ENCODE assay signal across 4 worm cellular contexts in the genomic region with DNA sequence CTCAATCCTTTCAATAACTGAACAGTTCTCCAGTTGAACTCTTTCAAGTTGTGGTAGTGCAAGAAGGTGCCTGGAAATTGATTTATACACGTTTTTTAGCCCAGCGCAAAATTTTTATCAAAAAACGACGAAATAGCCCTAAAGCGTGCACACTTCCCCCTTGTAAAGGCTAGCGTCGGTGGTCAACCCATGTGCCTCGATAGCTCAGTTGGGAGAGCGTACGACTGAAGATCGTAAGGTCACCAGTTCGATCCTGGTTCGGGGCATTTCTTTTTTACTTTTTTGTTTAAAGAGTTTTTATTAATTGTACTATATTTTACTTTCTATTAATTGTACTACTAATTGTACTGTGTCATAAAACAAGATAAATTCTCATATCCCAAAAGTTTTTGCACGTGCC.
A peak's percentile ranks its signal among the peaks of the same experiment; 100 is the strongest.
TF ChIP-seq lines count a peak whose summit lies in the region.

No protein-coding gene starts in this region.

TF ChIP-seq in whole organism, L2 larva, 48 proteins besides CTCF, POLR2A, EP300 and RAD21 (continues in another document):
- TF ChIP-seq sem-4 (tag; optimal IDR thresholded peaks at IDR 0.05; lab: Kevin White, UChicago) (no peak), nhr-11 (tag; optimal IDR thresholded peaks at IDR 0.05; lab: Kevin White, UChicago) (no peak), ceh-82 (tag; optimal IDR thresholded peaks at IDR 0.05; lab: Kevin White, UChicago) (no peak), elt-1 (tag; optimal IDR thresholded peaks at IDR 0.05; lab: Kevin White, UChicago) (no peak), ama-1 (optimal IDR thresholded peaks at IDR 0.05; lab: Kevin White, UChicago) (no peak), sma-3 (GFP tag; optimal IDR thresholded peaks at IDR 0.05; lab: Kevin White, UChicago) (peak; percentile 11), C34F6.9 (tag; optimal IDR thresholded peaks at IDR 0.05; lab: Kevin White, UChicago) (peak; percentile 28), F13H6.1 (tag; optimal IDR thresholded peaks at IDR 0.05; lab: Kevin White, UChicago) (no peak), skn-1 (tag; optimal IDR thresholded peaks at IDR 0.05; lab: Kevin White, UChicago) (no peak), blmp-1 (tag; optimal IDR thresholded peaks at IDR 0.05; lab: Kevin White, UChicago; ENCODE audit: insufficient read depth) (no peak), gmeb-1 (tag; optimal IDR thresholded peaks at IDR 0.05; lab: Kevin White, UChicago) (peak; percentile 40), nhr-129 (tag; optimal IDR thresholded peaks at IDR 0.05; lab: Kevin White, UChicago) (peak; percentile 41), sma-9 (GFP tag; optimal IDR thresholded peaks at IDR 0.05; lab: Kevin White, UChicago) (peak; percentile 11), sma-9 (tag; optimal IDR thresholded peaks at IDR 0.05; lab: Kevin White, UChicago) (no peak), Y55F3AM.14 (GFP tag; optimal IDR thresholded peaks at IDR 0.05; lab: Kevin White, UChicago) (no peak), nhr-10 (tag; optimal IDR thresholded peaks at IDR 0.05; lab: Kevin White, UChicago) (no peak), lin-13 (GFP tag; optimal IDR thresholded peaks at IDR 0.05; lab: Kevin White, UChicago) (no peak), unc-55 (GFP tag; optimal IDR thresholded peaks at IDR 0.05; lab: Kevin White, UChicago) (peak; percentile 22), fos-1 (tag; optimal IDR thresholded peaks at IDR 0.05; lab: Kevin White, UChicago) (peak; percentile 32), lin-11 (tag; optimal IDR thresholded peaks at IDR 0.05; lab: Kevin White, UChicago) (no peak), ztf-4 (tag; optimal IDR thresholded peaks at IDR 0.05; lab: Kevin White, UChicago) (no peak), nhr-237 (tag; optimal IDR thresholded peaks at IDR 0.05; lab: Kevin White, UChicago) (no peak), unc-62 (GFP tag; optimal IDR thresholded peaks at IDR 0.05; lab: Kevin White, UChicago) (no peak)

TF ChIP-seq in whole organism, L4 larva, 104 proteins besides CTCF, POLR2A, EP300 and RAD21 (continues in another document):
- peak; percentile 24 for TF ChIP-seq duxl-1 (tag; optimal IDR thresholded peaks at IDR 0.05; lab: Kevin White, UChicago; ENCODE audit: poor library complexity)
- TF ChIP-seq tag-97 (GFP tag; IDR thresholded peaks at IDR 0.05; lab: Robert Waterston, UW): no peak
- TF ChIP-seq F26F4.8 (GFP tag; conservative IDR thresholded peaks at IDR 0.05; lab: Robert Waterston, UW): 0 out of 2 replicates have a peak, but pooled peaks have one; percentile 12
- TF ChIP-seq aha-1 (tag; lab: Kevin White, UChicago): no peak
- TF ChIP-seq mep-1 (tag; optimal IDR thresholded peaks at IDR 0.05; lab: Kevin White, UChicago): peak; percentile 48
- no peak for TF ChIP-seq ama-1 (optimal IDR thresholded peaks at IDR 0.05; lab: Kevin White, UChicago)
- TF ChIP-seq hmg-1.1 (GFP tag; IDR thresholded peaks at IDR 0.05; lab: Robert Waterston, UW): peak; percentile 58; the same call in 1 of the 2 replicates
- no peak for TF ChIP-seq nhr-41 (GFP tag; IDR thresholded peaks at IDR 0.05; lab: Robert Waterston, UW)
- no peak for TF ChIP-seq snpc-4 (tag; optimal IDR thresholded peaks at IDR 0.05; lab: Kevin White, UChicago)
- peak; percentile 59 for TF ChIP-seq mes-2 (tag; optimal IDR thresholded peaks at IDR 0.05; lab: Kevin White, UChicago; ENCODE audit: poor library complexity, severe bottlenecking)
- TF ChIP-seq hif-1 (tag; optimal IDR thresholded peaks at IDR 0.05; lab: Kevin White, UChicago): no peak
- TF ChIP-seq pqm-1 (tag; optimal IDR thresholded peaks at IDR 0.05; lab: Kevin White, UChicago): no peak
- no peak for TF ChIP-seq ceh-32 (tag; optimal IDR thresholded peaks at IDR 0.05; lab: Kevin White, UChicago; ENCODE audit: poor library complexity)
- no peak for TF ChIP-seq gei-8 (GFP tag; optimal IDR thresholded peaks at IDR 0.05; lab: Kevin White, UChicago)
- TF ChIP-seq lin-38 (GFP tag; IDR thresholded peaks at IDR 0.05; lab: Robert Waterston, UW): peak; percentile 55
- TF ChIP-seq lin-39 (tag; optimal IDR thresholded peaks at IDR 0.05; lab: Kevin White, UChicago): no peak
- TF ChIP-seq nhr-77 (tag; optimal IDR thresholded peaks at IDR 0.05; lab: Kevin White, UChicago): no peak
- no peak for TF ChIP-seq ces-1 (GFP tag; optimal IDR thresholded peaks at IDR 0.05; lab: Kevin White, UChicago)
- peak; percentile 43 for TF ChIP-seq dve-1 (tag; optimal IDR thresholded peaks at IDR 0.05; lab: Kevin White, UChicago; ENCODE audit: insufficient read depth)
- no peak for TF ChIP-seq F49E8.2 (tag; optimal IDR thresholded peaks at IDR 0.05; lab: Kevin White, UChicago; ENCODE audit: borderline replicate concordance)
- TF ChIP-seq Y48G9A.11 (GFP tag; IDR thresholded peaks at IDR 0.05; lab: Robert Waterston, UW): 0 out of 2 replicates have a peak, but pooled peaks have one; percentile 15

TF ChIP-seq in whole organism, late embryonic, 69 proteins besides CTCF, POLR2A, EP300 and RAD21 (continues in another document):
- no peak for TF ChIP-seq fkh-10 (GFP tag; optimal IDR thresholded peaks at IDR 0.05; lab: Kevin White, UChicago)
- TF ChIP-seq ceh-45 (GFP tag; IDR thresholded peaks at IDR 0.05; lab: Robert Waterston, UW): no peak
- no peak for TF ChIP-seq K09A11.1 (tag; optimal IDR thresholded peaks at IDR 0.05; lab: Kevin White, UChicago; ENCODE audit: insufficient read depth)
- no peak for TF ChIP-seq ceh-24 (tag; optimal IDR thresholded peaks at IDR 0.05; lab: Kevin White, UChicago)
- no peak for TF ChIP-seq sox-4 (tag; optimal IDR thresholded peaks at IDR 0.05; lab: Kevin White, UChicago)
- peak; percentile 11 for TF ChIP-seq pat-9 (tag; optimal IDR thresholded peaks at IDR 0.05; lab: Kevin White, UChicago)
- TF ChIP-seq ceh-34 (tag; optimal IDR thresholded peaks at IDR 0.05; lab: Kevin White, UChicago): no peak
- TF ChIP-seq fkh-6 (tag; optimal IDR thresholded peaks at IDR 0.05; lab: Kevin White, UChicago): no peak
- TF ChIP-seq nfya-1 (tag; optimal IDR thresholded peaks at IDR 0.05; lab: Kevin White, UChicago): peak; percentile 6
- TF ChIP-seq pros-1 (tag; optimal IDR thresholded peaks at IDR 0.05; lab: Kevin White, UChicago): no peak
- TF ChIP-seq odd-2 (tag; optimal IDR thresholded peaks at IDR 0.05; lab: Kevin White, UChicago): no peak
- TF ChIP-seq hlh-15 (tag; optimal IDR thresholded peaks at IDR 0.05; lab: Kevin White, UChicago): no peak
- TF ChIP-seq gmeb-2 (tag; optimal IDR thresholded peaks at IDR 0.05; lab: Kevin White, UChicago): peak; percentile 41
- no peak for TF ChIP-seq ceh-9 (tag; optimal IDR thresholded peaks at IDR 0.05; lab: Kevin White, UChicago)
- TF ChIP-seq zip-5 (tag; optimal IDR thresholded peaks at IDR 0.05; lab: Kevin White, UChicago): no peak
- peak; percentile 6 for TF ChIP-seq unc-86 (tag; optimal IDR thresholded peaks at IDR 0.05; lab: Kevin White, UChicago)
- TF ChIP-seq sdc-2 (tag; optimal IDR thresholded peaks at IDR 0.05; lab: Kevin White, UChicago): no peak
- no peak for TF ChIP-seq hlh-8 (tag; optimal IDR thresholded peaks at IDR 0.05; lab: Kevin White, UChicago)
- no peak for TF ChIP-seq ceh-19 (GFP tag; optimal IDR thresholded peaks at IDR 0.05; lab: Kevin White, UChicago)
- TF ChIP-seq unc-55 (GFP tag; optimal IDR thresholded peaks at IDR 0.05; lab: Kevin White, UChicago): no peak
- no peak for TF ChIP-seq unc-42 (tag; optimal IDR thresholded peaks at IDR 0.05; lab: Kevin White, UChicago)
- TF ChIP-seq unc-3 (GFP tag; conservative IDR thresholded peaks at IDR 0.05; lab: Robert Waterston, UW): 0 out of 2 replicates have a peak, but pooled peaks have one; percentile 29
- no peak for TF ChIP-seq unc-3 (tag; optimal IDR thresholded peaks at IDR 0.05; lab: Kevin White, UChicago)
- no peak for TF ChIP-seq ceh-18 (tag; optimal IDR thresholded peaks at IDR 0.05; lab: Kevin White, UChicago)
- no peak for TF ChIP-seq C08G9.2 (tag; optimal IDR thresholded peaks at IDR 0.05; lab: Kevin White, UChicago)

TF ChIP-seq in whole organism, mixed stage, embryonic, 35 proteins besides CTCF, POLR2A, EP300 and RAD21:
- TF ChIP-seq sptf-1 (tag; optimal IDR thresholded peaks at IDR 0.05; lab: Kevin White, UChicago) (peak; percentile 47), sem-2 (GFP tag; optimal IDR thresholded peaks at IDR 0.05; lab: Kevin White, UChicago) (peak; percentile 16), flh-1 (GFP tag; optimal IDR thresholded peaks at IDR 0.05; lab: Kevin White, UChicago) (no peak), ceh-83 (GFP tag; optimal IDR thresholded peaks at IDR 0.05; lab: Kevin White, UChicago) (peak; percentile 1), bed-3 (GFP tag; optimal IDR thresholded peaks at IDR 0.05; lab: Kevin White, UChicago) (peak; percentile 10), unc-39 (tag; optimal IDR thresholded peaks at IDR 0.05; lab: Kevin White, UChicago) (no peak), mls-2 (tag; optimal IDR thresholded peaks at IDR 0.05; lab: Kevin White, UChicago) (peak; percentile 42), zip-8 (tag; optimal IDR thresholded peaks at IDR 0.05; lab: Kevin White, UChicago) (no peak)
